Worm (Caenorhabditis elegans): ENCODE data around the gene gst-20.
A peak's percentile ranks its signal among the peaks of the same experiment; 100 is the strongest.

The gst-20 gene

DNA sequence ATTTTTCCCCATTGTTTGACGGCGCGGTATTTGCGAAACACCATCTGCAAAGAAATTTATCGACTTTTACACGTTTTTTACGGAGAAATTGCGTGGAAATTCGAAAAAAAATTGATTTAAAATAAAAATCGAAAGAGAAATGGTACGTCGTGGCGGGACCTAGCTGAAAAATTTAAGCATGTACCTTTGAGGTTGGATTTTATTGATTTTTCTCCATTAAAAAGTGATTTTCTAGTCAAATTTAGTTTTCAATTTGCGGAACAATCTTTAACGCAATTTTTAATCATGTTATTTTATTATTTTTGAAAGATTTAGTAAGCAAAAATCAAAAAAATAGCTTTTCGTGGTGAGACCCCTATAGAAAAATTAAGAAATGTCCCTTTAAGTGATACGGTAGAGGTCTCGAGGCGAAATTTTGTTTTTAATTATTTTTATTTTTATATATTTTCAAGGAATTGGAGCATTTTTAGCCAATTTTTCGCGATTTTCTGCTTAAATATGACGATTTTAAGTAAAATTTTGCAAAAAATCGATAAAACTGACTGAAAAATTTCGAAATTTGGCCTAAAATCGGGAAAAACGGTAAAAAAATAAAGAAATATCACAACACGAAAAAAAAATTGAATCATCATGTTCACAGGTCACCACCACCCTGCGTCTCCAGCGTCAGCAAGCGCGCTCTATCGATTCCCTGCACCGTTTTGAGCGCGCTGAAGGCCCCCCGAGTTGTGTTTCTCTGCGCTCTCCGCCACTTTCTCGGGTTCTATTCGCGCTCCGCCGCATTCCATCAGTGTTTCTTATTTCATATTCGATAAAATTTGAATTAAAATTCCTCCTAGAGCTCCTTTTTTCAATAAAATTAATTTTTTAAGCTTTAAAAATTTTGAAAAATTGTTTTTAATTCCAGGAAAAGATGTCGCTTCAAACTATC lies 34.3 kb downstream of the gst-20 start, which contains the start of the genes mrpl-37 and lin-38 (continued):
- peak; percentile 58 for TF ChIP-seq rbr-2 (tag; optimal IDR thresholded peaks at IDR 0.05)
- TF ChIP-seq sdz-12 (GFP tag; optimal IDR thresholded peaks at IDR 0.05) = no peak
- TF ChIP-seq ztf-7 (tag; optimal IDR thresholded peaks at IDR 0.05) = no peak
- TF ChIP-seq ZK337.2 (GFP tag; IDR thresholded peaks at IDR 0.05) = no peak
- no peak for TF ChIP-seq aly-2 (tag; optimal IDR thresholded peaks at IDR 0.05)
- peak; percentile 29 for TF ChIP-seq nhr-28 (tag; optimal IDR thresholded peaks at IDR 0.05)
- peak; percentile 64 for TF ChIP-seq hmg-1.1 (GFP tag; IDR thresholded peaks at IDR 0.05)
- no peak for TF ChIP-seq F26F4.8 (GFP tag; conservative IDR thresholded peaks at IDR 0.05)
- no peak for TF ChIP-seq D1046.2 (GFP tag; IDR thresholded peaks at IDR 0.05)
- peak; percentile 15 to 78 for TF ChIP-seq lsy-2 (tag; optimal IDR thresholded peaks at IDR 0.05)
- no peak for TF ChIP-seq ceh-32 (tag; optimal IDR thresholded peaks at IDR 0.05; ENCODE audit: poor library complexity)
- TF ChIP-seq zag-1 (tag; optimal IDR thresholded peaks at IDR 0.05) = no peak
- TF ChIP-seq nhr-111 (GFP tag; optimal IDR thresholded peaks at IDR 0.05) = no peak
- no peak for TF ChIP-seq lin-1 (GFP tag; IDR thresholded peaks at IDR 0.05)
- no peak for TF ChIP-seq tra-1 (GFP tag; IDR thresholded peaks at IDR 0.05)
- no peak for TF ChIP-seq nhr-10 (tag; optimal IDR thresholded peaks at IDR 0.05)
- no peak for TF ChIP-seq mdt-29 (GFP tag; IDR thresholded peaks at IDR 0.05)
- peak; percentile 53 for TF ChIP-seq lin-15B (tag; optimal IDR thresholded peaks at IDR 0.05)
- TF ChIP-seq cey-2 (tag; optimal IDR thresholded peaks at IDR 0.05; ENCODE audit: borderline replicate concordance, insufficient read depth) = no peak
- peak; percentile 48 for TF ChIP-seq nhr-11 (tag; optimal IDR thresholded peaks at IDR 0.05)
- TF ChIP-seq zip-11 (GFP tag; IDR thresholded peaks at IDR 0.05) = no peak
- TF ChIP-seq php-3 (GFP tag; IDR thresholded peaks at IDR 0.05) = no peak
- no peak for TF ChIP-seq F44E2.7 (GFP tag; IDR thresholded peaks at IDR 0.05)
- TF ChIP-seq unc-62 (GFP tag; optimal IDR thresholded peaks at IDR 0.05 in 1 of 2) = no peak
- TF ChIP-seq unc-62 (tag; optimal IDR thresholded peaks at IDR 0.05) = no peak
- TF ChIP-seq egl-43 (GFP tag; IDR thresholded peaks at IDR 0.05) = 0 out of 2 replicates have a peak, but pooled peaks have one; percentile 47
- TF ChIP-seq dmd-9 (GFP tag; IDR thresholded peaks at IDR 0.05) = no peak
- TF ChIP-seq pha-4 (GFP tag; IDR thresholded peaks at IDR 0.05) = peak; percentile 39; the same call in 1 of the 2 replicates
- no peak for TF ChIP-seq pha-4 (tag; optimal IDR thresholded peaks at IDR 0.05)
- TF ChIP-seq vab-7 (GFP tag; IDR thresholded peaks at IDR 0.05) = no peak
- TF ChIP-seq daf-12 (tag; optimal IDR thresholded peaks at IDR 0.05) = no peak
- no peak for TF ChIP-seq T20F7.1 (GFP tag; optimal IDR thresholded peaks at IDR 0.05)
- TF ChIP-seq lir-3 (tag; optimal IDR thresholded peaks at IDR 0.05) = no peak
- TF ChIP-seq zfp-3 (GFP tag; conservative IDR thresholded peaks at IDR 0.05) = no peak
- TF ChIP-seq hif-1 (tag; optimal IDR thresholded peaks at IDR 0.05) = peak in 1 of 2 experiments; percentile 63
- TF ChIP-seq mxl-3 (GFP tag; optimal IDR thresholded peaks at IDR 0.05) = no peak
- peak; percentile 98 for TF ChIP-seq aha-1 (tag)
- no peak for TF ChIP-seq egl-27 (tag; optimal IDR thresholded peaks at IDR 0.05)
- no peak for TF ChIP-seq ztf-11 (tag; optimal IDR thresholded peaks at IDR 0.05)
- no peak for TF ChIP-seq nhr-41 (GFP tag; IDR thresholded peaks at IDR 0.05)
- TF ChIP-seq hlh-11 (tag; optimal IDR thresholded peaks at IDR 0.05) = no peak
- TF ChIP-seq ceh-62 (tag; optimal IDR thresholded peaks at IDR 0.05) = no peak
- TF ChIP-seq ctbp-1 (GFP tag; IDR thresholded peaks at IDR 0.05) = no peak
- no peak for TF ChIP-seq ceh-44 (GFP tag; IDR thresholded peaks at IDR 0.05)
- no peak for TF ChIP-seq saeg-2 (GFP tag; IDR thresholded peaks at IDR 0.05)
- no peak for TF ChIP-seq nhr-102 (tag; optimal IDR thresholded peaks at IDR 0.05)
- no peak for TF ChIP-seq lin-39 (tag; optimal IDR thresholded peaks at IDR 0.05)
- TF ChIP-seq F37D6.2 (tag; optimal IDR thresholded peaks at IDR 0.05) = peak; percentile 25
- no peak for TF ChIP-seq unc-130 (GFP tag; optimal IDR thresholded peaks at IDR 0.05)
- no peak for TF ChIP-seq snpc-4 (tag; optimal IDR thresholded peaks at IDR 0.05)

All from whole organism, L4 larva.